Fruit fly (Drosophila melanogaster) ovary, adult (tissue): Measurements from ENCODE around the gene CG13931.

Experiments used
- CG17801 ChIP-seq: fragments of 200-800 bp; optimal IDR thresholded peaks from 2 replicates; lab custom pipeline; 2019; ENCODE audit warnings: missing biosample characterization, mild to moderate bottlenecking, missing genetic modification characterization, moderate library complexity; ENCODE audit not compliant: partially characterized antibody

CG13931 gene

DNA sequence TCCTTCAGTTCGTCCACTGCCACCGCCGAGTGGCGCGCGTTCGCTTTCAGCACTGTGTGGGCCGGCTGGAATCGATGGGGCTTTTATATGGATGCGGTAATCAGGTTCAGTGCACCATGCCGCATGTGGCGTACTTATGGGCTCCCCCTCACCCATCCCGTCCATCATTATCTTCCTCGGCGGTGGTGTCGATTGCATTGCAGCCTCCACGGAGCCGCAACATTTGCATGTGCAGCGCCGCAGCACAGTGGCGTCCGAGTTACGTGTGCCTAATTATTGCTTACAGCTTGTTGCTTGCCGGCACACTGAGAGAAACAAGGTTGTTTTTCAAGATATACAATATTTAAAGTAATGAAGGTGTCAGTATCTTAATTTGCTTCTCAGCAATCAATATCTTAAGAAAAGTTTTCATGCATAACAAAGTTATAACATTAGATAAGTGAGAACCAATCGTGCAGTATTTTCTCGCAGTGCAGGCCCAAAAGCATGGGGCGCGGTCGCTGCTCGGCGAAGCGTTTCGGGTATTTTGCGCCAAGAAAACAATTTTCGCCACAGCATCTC, at the start of gene CG13931:
Gene CG13931 (minus strand): TSS at position 41 of the 561 bp plus-strand sequence.
- no peak for TF ChIP-seq CG17801 (GFP tag; lab: Kevin White, UChicago)

DNA sequence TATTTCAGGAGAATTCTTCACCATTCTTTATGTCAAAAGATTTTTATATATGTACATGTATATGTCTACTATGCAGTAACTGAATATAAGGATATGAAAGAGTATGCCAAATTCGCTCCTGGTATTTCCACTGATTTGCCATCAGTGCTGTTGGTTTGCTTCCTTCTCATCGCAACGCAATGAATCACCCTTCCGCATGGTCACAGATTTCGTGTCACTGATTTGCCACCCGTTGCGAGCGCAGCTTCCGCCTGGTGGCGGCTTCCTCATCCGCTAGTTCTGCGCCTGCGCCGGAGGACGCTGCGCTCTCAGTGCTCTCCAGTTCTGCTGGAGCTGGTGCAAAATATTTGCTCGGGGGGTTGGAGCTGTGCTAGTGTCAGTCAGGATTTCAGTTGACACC, 46.0 kb upstream of the CG13931 start:
- TF ChIP-seq CG17801 (GFP tag; lab: Kevin White, UChicago): no peak

DNA sequence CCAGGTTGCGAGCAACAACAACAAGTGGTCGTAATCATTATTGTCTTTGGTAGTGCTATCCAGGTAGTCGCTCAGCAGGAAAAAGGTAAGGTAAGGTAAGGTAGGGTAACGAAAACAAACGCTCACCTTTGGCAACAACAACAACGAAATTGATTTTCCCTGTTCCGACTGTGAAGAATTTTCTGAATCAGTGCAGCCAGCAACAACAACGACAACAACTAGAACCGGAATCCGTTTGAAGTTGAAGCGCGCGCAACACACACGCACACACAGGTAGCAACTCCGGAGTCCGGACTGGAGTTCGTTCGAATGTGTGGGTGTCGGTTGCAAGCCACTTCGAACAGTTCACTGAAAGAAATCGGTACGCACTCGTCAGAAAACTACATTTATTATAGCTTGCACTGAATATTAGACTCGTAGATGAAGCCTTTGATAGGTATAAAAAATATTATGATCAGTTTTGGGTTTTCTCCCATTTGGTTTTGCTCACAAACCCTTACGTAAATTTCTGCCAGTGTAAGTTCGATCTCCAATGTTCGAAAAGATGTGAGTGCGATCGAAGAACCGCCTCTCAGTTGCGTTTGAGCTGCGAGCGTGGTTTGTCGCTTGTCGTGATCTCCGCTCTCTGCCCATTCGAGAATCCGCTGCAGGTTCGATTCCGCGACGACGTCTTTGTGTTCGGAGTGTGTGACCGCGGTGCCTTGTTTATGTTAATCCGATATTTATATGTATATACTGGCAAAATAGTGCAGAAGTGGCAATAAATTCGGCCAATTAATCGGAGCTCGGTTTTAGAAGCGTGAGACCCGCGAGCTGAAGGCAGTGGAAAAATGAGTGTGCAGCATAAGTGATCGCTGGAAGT, 44.4 kb upstream of the CG13931 start, which contains the start of gene CG13921:
Gene CG13921 (plus strand): TSS at position 570 of the 862 bp plus-strand sequence.
- peak; percentile 98 for TF ChIP-seq CG17801 (GFP tag; lab: Kevin White, UChicago)

DNA sequence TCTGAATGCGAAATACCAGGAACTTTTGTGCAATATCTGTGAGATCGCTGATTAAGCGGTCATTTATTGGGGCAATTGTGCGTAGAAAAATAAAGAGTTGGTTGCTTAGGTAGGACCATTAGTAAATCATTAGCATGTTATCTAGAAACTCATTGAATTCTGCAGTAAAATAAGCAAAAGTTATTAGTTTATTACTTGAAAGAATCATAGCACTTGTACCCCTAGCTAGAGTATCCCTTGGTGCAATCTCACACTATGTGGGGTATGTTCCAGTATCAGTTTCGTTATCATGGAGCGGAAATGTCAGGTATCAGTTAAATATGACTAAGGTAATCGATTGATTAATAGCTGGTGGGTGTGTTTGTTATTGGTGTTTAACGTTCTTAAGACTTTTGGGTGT, 43.2 kb upstream of the CG13931 start:
- no peak for TF ChIP-seq CG17801 (GFP tag; lab: Kevin White, UChicago)

DNA sequence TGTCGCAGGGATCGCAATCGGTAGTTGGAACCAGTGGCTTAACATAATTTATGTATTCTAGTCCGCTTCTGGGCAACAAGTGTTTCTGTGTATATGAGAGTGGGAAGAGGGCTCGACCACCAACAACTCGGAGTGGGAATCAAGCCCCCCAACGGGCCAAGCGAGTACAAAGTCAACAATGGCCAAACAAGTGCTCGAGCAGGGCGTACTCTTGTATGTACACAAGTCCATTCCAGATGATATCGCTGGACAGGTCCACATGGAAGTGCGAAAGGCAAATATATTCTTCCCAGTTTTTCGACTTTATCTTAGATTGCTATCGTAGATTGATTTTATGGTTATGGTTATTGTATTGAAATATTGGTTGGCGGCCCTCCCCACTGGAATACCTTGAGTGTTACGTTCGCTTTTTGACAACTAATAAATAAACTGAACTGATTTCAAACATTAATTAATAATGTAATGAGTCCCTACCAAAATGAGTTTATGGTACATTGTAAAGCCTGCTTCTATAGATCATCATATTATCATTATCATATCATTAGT, 40.4 kb upstream of the CG13931 start:
- TF ChIP-seq CG17801 (GFP tag; lab: Kevin White, UChicago): no peak

DNA sequence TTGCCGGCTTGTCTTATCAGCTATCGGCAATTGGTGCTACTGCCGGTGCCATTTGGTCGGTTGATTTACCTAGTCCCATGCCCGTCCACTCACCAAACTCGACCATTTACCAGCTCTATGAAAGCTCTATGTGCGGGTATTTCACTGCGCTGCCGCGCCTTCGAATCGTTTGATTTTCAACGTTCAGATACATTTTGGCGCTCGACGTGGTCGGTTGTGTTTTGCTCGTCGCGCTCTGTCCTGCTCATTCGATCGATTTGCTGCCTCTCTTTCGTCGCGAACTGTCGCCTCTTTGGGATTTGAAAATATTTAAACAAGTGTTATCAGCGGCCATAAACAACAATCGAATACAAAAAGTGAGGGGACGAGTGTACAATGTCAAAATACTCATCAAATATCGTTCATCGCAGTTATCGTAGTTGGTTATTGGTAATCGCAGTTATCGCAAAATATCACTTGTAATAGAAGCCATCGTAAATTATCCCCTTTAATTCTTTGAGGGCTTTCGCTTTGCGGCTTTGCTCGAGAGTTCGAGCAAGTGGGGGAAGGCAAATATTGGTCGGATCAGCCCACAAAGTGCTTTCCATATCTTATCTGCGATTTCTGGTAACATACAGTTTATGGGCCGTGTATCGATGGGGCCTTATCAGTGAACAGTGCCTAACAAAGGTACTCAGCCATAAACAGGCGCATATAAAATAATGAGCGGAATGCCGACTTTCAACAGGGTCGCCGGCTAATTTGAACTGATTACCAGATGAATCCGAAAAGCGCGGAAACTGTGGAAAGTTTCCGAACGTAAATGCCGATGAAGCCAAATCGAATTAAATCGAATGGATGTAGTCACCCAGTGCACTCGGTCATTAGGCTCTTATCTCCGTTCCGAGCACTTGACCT, 39.7 kb upstream of the CG13931 start:
- no peak for TF ChIP-seq CG17801 (GFP tag; lab: Kevin White, UChicago)

DNA sequence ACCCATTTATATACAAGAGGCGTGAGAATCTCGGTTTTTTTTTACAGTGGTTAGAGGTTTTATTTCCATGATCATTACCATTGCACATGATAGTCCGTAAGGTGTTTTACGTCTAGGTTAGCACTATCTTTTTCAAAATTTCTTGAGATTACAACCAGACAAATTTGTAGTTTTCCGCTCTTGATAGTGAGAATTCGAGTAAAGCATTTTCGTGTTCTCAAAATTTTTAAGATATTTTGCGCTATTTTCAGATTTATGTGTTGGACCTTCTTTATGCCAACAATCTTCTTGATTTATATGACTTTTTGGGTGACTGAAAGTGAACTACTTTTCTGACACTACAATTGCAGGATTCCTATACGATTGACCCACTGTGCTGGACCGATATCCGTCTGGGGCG, 38.9 kb upstream of the CG13931 start:
- no peak for TF ChIP-seq CG17801 (GFP tag; lab: Kevin White, UChicago)

DNA sequence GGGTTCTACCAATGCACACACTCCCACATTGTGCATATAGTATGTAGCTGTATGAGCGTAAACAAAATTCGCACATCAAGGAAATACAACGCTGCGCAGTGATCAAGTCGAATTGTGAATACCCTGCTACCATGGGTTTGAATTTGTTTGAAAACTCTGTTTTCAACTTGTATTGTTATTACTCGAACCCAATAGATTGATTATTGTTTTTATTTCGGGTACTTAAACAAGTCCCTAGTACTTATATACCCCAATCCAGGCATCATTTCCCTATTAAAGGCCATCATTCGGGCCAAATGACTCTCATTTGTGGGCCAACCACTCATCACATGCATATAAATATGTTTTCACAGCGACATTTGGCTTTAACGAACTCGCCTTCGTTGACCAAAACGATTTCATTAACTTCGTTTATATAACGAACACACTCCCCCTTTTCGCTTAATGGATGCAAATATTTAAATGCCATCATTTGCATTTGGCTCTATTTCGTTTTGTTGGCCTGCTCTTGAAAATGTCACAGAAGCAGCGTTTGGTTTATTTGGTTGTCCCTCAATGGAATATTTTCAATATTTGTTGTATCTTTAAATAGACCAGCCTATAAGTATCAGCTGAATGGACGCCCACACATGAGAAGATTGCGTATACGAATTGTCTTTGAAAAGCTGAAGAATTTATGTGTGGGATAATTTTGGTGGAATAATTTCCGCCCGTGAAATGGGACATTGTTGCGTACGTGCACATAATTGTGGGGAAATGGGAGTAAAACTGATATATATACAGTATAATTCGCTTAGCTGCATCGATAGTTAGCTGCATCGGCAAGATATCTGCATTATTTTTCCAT, 38.1 kb upstream of the CG13931 start:
- no peak for TF ChIP-seq CG17801 (GFP tag; lab: Kevin White, UChicago)

DNA sequence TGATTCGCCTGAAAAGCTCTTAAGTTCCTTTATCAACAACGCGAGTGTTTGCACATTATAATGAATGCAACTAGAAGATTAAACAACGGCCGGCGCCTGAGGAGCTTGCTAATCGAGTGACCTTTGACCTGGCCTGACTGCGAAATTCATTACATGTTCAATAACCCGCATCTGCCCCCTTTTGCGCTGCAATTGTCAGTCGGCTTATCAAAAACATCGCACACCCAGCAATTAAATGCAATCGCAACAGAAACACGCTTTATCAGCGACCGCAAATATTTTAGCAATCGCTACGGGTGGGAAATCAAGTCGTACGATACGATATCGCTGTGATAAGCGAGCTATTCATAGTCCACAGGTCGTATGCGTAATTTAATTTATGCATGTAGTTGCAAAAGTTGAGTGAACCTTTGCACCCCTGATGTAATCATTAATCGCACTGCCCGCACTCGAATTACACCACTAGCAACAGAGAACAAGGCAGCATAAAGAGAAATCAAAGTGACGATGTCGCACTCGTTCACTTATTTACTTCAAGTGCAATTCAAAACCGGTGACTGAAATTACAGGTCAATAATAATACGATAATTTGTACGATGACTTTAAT, 37.4 kb upstream of the CG13931 start:
- TF ChIP-seq CG17801 (GFP tag; lab: Kevin White, UChicago): peak; percentile 3

DNA sequence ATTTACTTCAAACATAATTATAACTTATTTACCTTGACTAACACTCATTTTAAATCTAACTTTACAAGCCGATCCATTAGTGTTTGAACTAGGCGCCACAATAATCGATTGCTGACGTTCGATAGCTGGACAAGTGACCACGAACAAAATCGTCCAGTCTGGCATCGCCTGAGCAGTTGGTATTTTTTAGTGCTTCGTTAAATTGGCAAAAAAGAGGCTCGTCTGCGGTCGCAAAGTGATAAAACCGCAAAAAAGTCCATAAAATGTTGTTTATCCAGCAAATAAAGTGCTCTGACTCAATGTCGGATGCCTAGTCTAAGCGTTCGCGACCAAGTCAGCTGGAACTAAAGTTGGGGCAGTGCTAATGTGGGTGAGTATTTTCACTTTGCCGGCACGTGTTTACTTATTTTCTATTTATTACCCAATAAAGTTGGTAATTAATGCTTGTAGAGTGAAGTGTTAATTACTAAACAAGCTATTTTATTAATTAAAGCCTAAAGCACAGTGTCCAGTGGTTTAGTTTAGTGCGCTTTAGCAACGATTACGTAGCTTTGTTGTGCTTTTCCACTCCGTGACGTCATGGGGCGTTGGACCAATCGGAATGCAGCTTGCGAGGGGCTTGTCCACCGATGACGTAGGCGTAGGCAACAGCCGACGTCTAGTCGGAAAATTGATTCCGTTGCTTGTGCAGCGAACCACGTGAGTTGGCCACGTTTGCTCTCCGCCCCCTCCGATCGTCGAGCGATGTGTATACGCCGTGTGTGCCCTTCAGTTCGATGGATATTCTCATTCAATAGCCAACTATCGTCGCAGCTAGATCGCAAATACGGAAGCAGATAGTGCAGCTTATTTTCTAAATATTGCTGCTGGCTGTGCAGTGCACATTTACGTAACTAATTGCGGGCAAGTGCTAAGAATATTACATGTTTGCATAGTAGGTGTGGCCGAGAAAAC, 36.4 kb upstream of the CG13931 start, which contains the start of gene Gk2:
Gene Gk2 (plus strand): TSS at position 33 of the 954 bp plus-strand sequence.
- no peak for TF ChIP-seq CG17801 (GFP tag; lab: Kevin White, UChicago)

DNA sequence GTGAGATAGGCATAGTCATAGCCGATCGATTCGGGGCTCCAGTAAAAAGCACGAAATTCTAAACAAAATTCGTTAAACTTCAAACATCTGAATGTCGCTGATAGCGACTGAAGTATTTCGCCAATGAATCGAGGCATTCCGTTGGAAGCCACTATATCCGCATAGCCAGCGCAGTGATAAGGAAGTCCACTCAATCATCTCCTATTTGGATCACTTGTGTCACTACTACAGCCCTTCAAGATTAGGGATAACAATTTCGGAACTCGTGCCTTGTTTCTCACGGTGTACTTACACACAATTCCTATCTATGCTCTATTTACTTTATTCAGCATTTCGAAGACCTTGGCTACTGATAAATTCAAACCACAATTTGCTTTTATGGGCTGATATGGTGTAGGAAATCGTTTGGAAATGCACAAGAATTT, 35.7 kb upstream of the CG13931 start, which contains the start of gene PIG-Wb:
Gene PIG-Wb (minus strand): TSS at position 209 of the 425 bp plus-strand sequence.
- TF ChIP-seq CG17801 (GFP tag; lab: Kevin White, UChicago): no peak

DNA sequence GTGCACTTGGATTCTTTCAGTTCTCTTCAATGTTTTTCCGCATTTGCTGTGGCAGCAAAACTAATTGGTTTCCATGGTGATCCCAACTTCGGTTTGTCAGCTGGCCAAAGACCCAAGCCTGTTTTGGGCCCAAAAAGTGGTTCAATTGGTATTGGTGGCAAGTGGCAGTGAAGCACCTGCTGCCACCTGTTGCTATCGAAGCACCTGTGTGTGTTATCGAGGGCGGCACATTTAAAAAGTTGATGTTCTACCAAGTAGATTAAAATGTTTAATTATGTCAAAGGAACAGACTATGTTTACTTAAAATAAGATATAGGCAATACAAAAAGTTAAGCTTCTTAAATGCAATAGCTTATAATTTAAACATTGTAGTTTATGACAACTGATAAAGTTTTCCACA, 33.4 kb upstream of the CG13931 start, which contains the start of gene Oseg4:
Gene Oseg4 (minus strand): TSS at position 165 of the 400 bp plus-strand sequence.
- no peak for TF ChIP-seq CG17801 (GFP tag; lab: Kevin White, UChicago)
